Fruit fly (Drosophila melanogaster): ENCODE data around the gene CG6683.

- TF ChIP-seq pdm3 (GFP tag; optimal IDR thresholded peaks at IDR 0.05): no peak
- TF ChIP-seq CG34406 (GFP tag; optimal IDR thresholded peaks at IDR 0.05): no peak
- no peak for TF ChIP-seq Ets96B (tag; optimal IDR thresholded peaks at IDR 0.05)
- TF ChIP-seq Lpt (GFP tag; optimal IDR thresholded peaks at IDR 0.05): no peak
- TF ChIP-seq Sox15 (GFP tag; optimal IDR thresholded peaks at IDR 0.05): no peak
- TF ChIP-seq Blimp-1 (GFP tag; optimal IDR thresholded peaks at IDR 0.05): no peak
- TF ChIP-seq Eip78C (GFP tag): no peak
- no peak for TF ChIP-seq dsx (GFP tag; optimal IDR thresholded peaks at IDR 0.05; ENCODE audit: poor library complexity, severe bottlenecking)
- no peak for TF ChIP-seq CG10669 (GFP tag; optimal IDR thresholded peaks at IDR 0.05)
- TF ChIP-seq CG8319 (GFP tag; optimal IDR thresholded peaks at IDR 0.05): no peak
Observed at dm6 chr3L:8557018-8557417, 42.3 kb upstream of the CG6683 start.

Measured in whole organism, prepupa.